Worm (Caenorhabditis elegans) whole organism, L3 larva: ENCODE measurements around the gene msrp-3.
"Not testable (repeated sequence)": the region's sequence is repeated elsewhere in the genome, so short reads cannot be mapped to it uniquely, and the experiment has no call there.

Experiments used
- R02D3.7 ChIP-seq: fragments of 150-350 bp; optimal IDR thresholded peaks from 2 replicates; lab custom pipeline; 2014; ENCODE audit warnings: missing biosample characterization, missing genetic modification characterization
- ZK546.5 ChIP-seq: sonication (generic microtip); optimal IDR thresholded peaks from 2 replicates; lab custom pipeline; 2017; ENCODE audit warnings: missing biosample characterization, missing genetic modification characterization
- aly-2 ChIP-seq: fragments of 150-350 bp; optimal IDR thresholded peaks from 2 replicates; lab custom pipeline; 2014; ENCODE audit warnings: missing biosample characterization, missing genetic modification characterization
- egl-27 ChIP-seq: sonication (generic microtip); optimal IDR thresholded peaks from 4 replicates; lab custom pipeline; 2017; ENCODE audit warnings: missing biosample characterization, missing genetic modification reagents, missing genetic modification characterization
- egl-5 ChIP-seq: fragments of 150-350 bp; optimal IDR thresholded peaks from 2 replicates; lab custom pipeline; 2017; ENCODE audit warnings: missing biosample characterization, missing genetic modification reagents, missing genetic modification characterization, inconsistent platforms
- elt-1 ChIP-seq: fragments of 150-350 bp; optimal IDR thresholded peaks from 2 replicates; lab custom pipeline; 2014; ENCODE audit warnings: missing biosample characterization, missing genetic modification characterization
- elt-2 ChIP-seq: sonication (generic microtip); optimal IDR thresholded peaks from 2 replicates; lab custom pipeline; 2016; ENCODE audit warnings: missing genetic modification reagents, mild to moderate bottlenecking, missing genetic modification characterization, missing compliant biosample characterization
- elt-3 ChIP-seq, 3 experiments: fragments of 150-350 bp in 1 of 3; sonication (generic microtip) in 2 of 3; optimal IDR thresholded peaks; 2 replicates in 2 of 3; 4 replicates in 1 of 3; lab custom pipeline; 2014 to 2017; ENCODE audit warnings: missing biosample characterization in 3 of 3, missing genetic modification characterization in 3 of 3
- fkh-10 ChIP-seq: sonication (generic microtip); optimal IDR thresholded peaks from 2 replicates; lab custom pipeline; 2017; ENCODE audit warnings: missing biosample characterization, missing genetic modification reagents, missing genetic modification characterization
- fkh-2 ChIP-seq: fragments of 150-350 bp; optimal IDR thresholded peaks from 2 replicates; lab custom pipeline; 2014; ENCODE audit warnings: missing biosample characterization, missing genetic modification reagents, missing genetic modification characterization
- hmg-11 ChIP-seq: sonication (generic microtip); optimal IDR thresholded peaks from 2 replicates; lab custom pipeline; 2016; ENCODE audit warnings: missing genetic modification characterization, missing compliant biosample characterization
- jun-1 ChIP-seq: fragments of 150-350 bp; optimal IDR thresholded peaks from 2 replicates; lab custom pipeline; 2014; ENCODE audit warnings: missing biosample characterization, missing genetic modification reagents, missing genetic modification characterization
- lin-15B ChIP-seq: fragments of 150-350 bp; optimal IDR thresholded peaks from 2 replicates; lab custom pipeline; 2014; ENCODE audit warnings: missing biosample characterization, missing genetic modification characterization
- lin-39 ChIP-seq: fragments of 150-350 bp; optimal IDR thresholded peaks from 2 replicates; lab custom pipeline; 2018; ENCODE audit warnings: missing biosample characterization, missing genetic modification reagents, missing genetic modification characterization
- lsy-12 ChIP-seq: sonication (generic microtip); optimal IDR thresholded peaks from 2 replicates; lab custom pipeline; 2016; ENCODE audit warnings: mild to moderate bottlenecking, missing genetic modification characterization, missing compliant biosample characterization
- mdl-1 ChIP-seq: fragments of 150-350 bp; optimal IDR thresholded peaks from 2 replicates; lab custom pipeline; 2014; ENCODE audit warnings: missing biosample characterization, missing genetic modification characterization
- mml-1 ChIP-seq: fragments of 150-350 bp; sonication (generic microtip); optimal IDR thresholded peaks from 3 replicates; lab custom pipeline; 2014; ENCODE audit warnings: missing biosample characterization, missing genetic modification characterization
- nfya-1 ChIP-seq: sonication (generic microtip); optimal IDR thresholded peaks from 2 replicates; lab custom pipeline; 2017; ENCODE audit warnings: missing genetic modification characterization, mild to moderate bottlenecking, missing compliant biosample characterization, antibody characterized with exemption, moderate library complexity; ENCODE audit not compliant: insufficient read depth
- nhr-12 ChIP-seq: fragments of 150-350 bp; optimal IDR thresholded peaks from 2 replicates; lab custom pipeline; 2014; ENCODE audit warnings: missing biosample characterization, missing genetic modification characterization
- nhr-23 ChIP-seq: fragments of 150-350 bp; optimal IDR thresholded peaks from 2 replicates; lab custom pipeline; 2014; ENCODE audit warnings: missing biosample characterization, missing genetic modification reagents, missing genetic modification characterization
- nhr-237 ChIP-seq: fragments of 150-350 bp; optimal IDR thresholded peaks from 2 replicates; lab custom pipeline; 2014; ENCODE audit warnings: missing biosample characterization, missing genetic modification characterization
- nhr-28 ChIP-seq: fragments of 150-350 bp; optimal IDR thresholded peaks from 2 replicates; lab custom pipeline; 2014; ENCODE audit warnings: missing biosample characterization, missing genetic modification characterization
- nhr-43 ChIP-seq: sonication (generic microtip); optimal IDR thresholded peaks from 2 replicates; lab custom pipeline; 2016; ENCODE audit warnings: mild to moderate bottlenecking, missing genetic modification characterization, missing compliant biosample characterization; ENCODE audit not compliant: poor library complexity, severe bottlenecking
- nhr-67 ChIP-seq: fragments of 150-350 bp; optimal IDR thresholded peaks from 2 replicates; lab custom pipeline; 2014; ENCODE audit warnings: missing biosample characterization, missing genetic modification characterization
- nhr-76 ChIP-seq: fragments of 150-350 bp; sonication (generic microtip); optimal IDR thresholded peaks from 5 replicates; lab custom pipeline; 2014; ENCODE audit warnings: missing biosample characterization, missing genetic modification characterization
- nhr-77 ChIP-seq: fragments of 150-350 bp; optimal IDR thresholded peaks from 2 replicates; lab custom pipeline; 2014; ENCODE audit warnings: missing biosample characterization, missing genetic modification characterization
- pha-4 ChIP-seq: fragments of 150-350 bp; optimal IDR thresholded peaks from 2 replicates; lab custom pipeline; 2014; ENCODE audit warnings: missing biosample characterization, missing genetic modification reagents, missing genetic modification characterization
- pqm-1 ChIP-seq: fragments of 150-350 bp; optimal IDR thresholded peaks from 2 replicates; lab custom pipeline; 2017; ENCODE audit warnings: missing biosample characterization, missing genetic modification characterization, inconsistent platforms
- sea-2 ChIP-seq: fragments of 150-350 bp; sonication (generic microtip); optimal IDR thresholded peaks from 4 replicates; lab custom pipeline; 2014; ENCODE audit warnings: missing biosample characterization, missing genetic modification reagents, missing genetic modification characterization
- unc-62 ChIP-seq: fragments of 150-350 bp; sonication (generic microtip); optimal IDR thresholded peaks from 4 replicates; lab custom pipeline; 2014; ENCODE audit warnings: missing biosample characterization, missing genetic modification reagents, missing genetic modification characterization
- zag-1 ChIP-seq: fragments of 150-350 bp; optimal IDR thresholded peaks from 2 replicates; lab custom pipeline; 2014; ENCODE audit warnings: missing biosample characterization, missing genetic modification characterization
- ztf-11 ChIP-seq: fragments of 150-350 bp; optimal IDR thresholded peaks from 2 replicates; lab custom pipeline; 2014; ENCODE audit warnings: missing biosample characterization, missing genetic modification characterization

msrp-3 gene

ce11 chrII:822730-823129, 8.1 kb upstream of the msrp-3 start, which contains the start of gene msrp-4:
msrp-4 (minus strand) TSS chrII:822830.
- TF ChIP-seq nhr-237, nhr-76, pqm-1 (tag; lab: Kevin White, UChicago): not testable (repeated sequence)

- TF ChIP-seq nhr-43 = no peak
- TF ChIP-seq egl-5 = no peak
- TF ChIP-seq aly-2 (tag; lab: Kevin White, UChicago) = no peak
- no peak for TF ChIP-seq ZK546.5 (tag; lab: Kevin White, UChicago)
- no peak for TF ChIP-seq nhr-23 (tag; lab: Kevin White, UChicago)
- TF ChIP-seq mdl-1 (tag; lab: Kevin White, UChicago) = no peak
- no peak for TF ChIP-seq lin-15B (tag; lab: Kevin White, UChicago)
- no peak for TF ChIP-seq nhr-28
- TF ChIP-seq ztf-11 = no peak
- TF ChIP-seq unc-62 (GFP tag; lab: Kevin White, UChicago) = no peak
- TF ChIP-seq nfya-1 (tag; lab: Kevin White, UChicago) = no peak
- no peak for TF ChIP-seq fkh-2
- TF ChIP-seq jun-1 (tag; lab: Kevin White, UChicago) = no peak
These were observed 6.9 kb upstream of the msrp-3 start, which contains the start of gene F46F5.8 for ce11 chrII:821514-821913. F46F5.8 (minus strand) TSS chrII:821614.

- no peak for TF ChIP-seq egl-27
- no peak for TF ChIP-seq hmg-11 (tag; lab: Kevin White, UChicago)
- no peak for TF ChIP-seq nfya-1 (tag; lab: Kevin White, UChicago)
- TF ChIP-seq lsy-12 (tag; lab: Kevin White, UChicago) = no peak
- TF ChIP-seq nhr-23 (tag; lab: Kevin White, UChicago) = no peak
- no peak for TF ChIP-seq pha-4 (tag; lab: Kevin White, UChicago)
- TF ChIP-seq nhr-12 (tag; lab: Kevin White, UChicago) = no peak
- no peak for TF ChIP-seq nhr-237 (tag; lab: Kevin White, UChicago)
- TF ChIP-seq mml-1 = no peak
- no peak for TF ChIP-seq ZK546.5 (tag; lab: Kevin White, UChicago)
- TF ChIP-seq elt-1 (tag; lab: Kevin White, UChicago) = no peak
These were observed 5.9 kb upstream of the msrp-3 start, which contains the start of gene F46F5.7 for ce11 chrII:820519-820918. F46F5.7 (minus strand) TSS chrII:820619.

- TF ChIP-seq sea-2 (no peak), elt-3 (tag; optimal IDR thresholded peaks at IDR 0.05; lab: Kevin White, UChicago) (no peak), mdl-1 (tag; lab: Kevin White, UChicago) (no peak)
These were observed 1.7 kb downstream of the msrp-3 start, which contains the start of gene F46F5.5 for ce11 chrII:812917-813316. F46F5.5 (minus strand) TSS chrII:813017.

ce11 chrII:808457-808856, 6.2 kb downstream of the msrp-3 start, which contains the start of gene F46F5.11:
F46F5.11 (plus strand) TSS chrII:808757.
- no peak for TF ChIP-seq lin-39 (tag; lab: Kevin White, UChicago)

ce11 chrII:803009-803408, 11.6 kb downstream of the msrp-3 start, which contains the start of gene F46F5.13:
F46F5.13 (plus strand) TSS chrII:803309.
- TF ChIP-seq nhr-67 (tag; lab: Kevin White, UChicago) (no peak), zag-1 (tag; lab: Kevin White, UChicago) (no peak), lin-39 (tag; lab: Kevin White, UChicago) (no peak), R02D3.7 (no peak), elt-2 (tag; lab: Kevin White, UChicago) (no peak), nhr-77 (no peak), fkh-10 (GFP tag; lab: Kevin White, UChicago) (no peak), pqm-1 (tag; lab: Kevin White, UChicago) (no peak), ztf-11 (no peak), ZK546.5 (tag; lab: Kevin White, UChicago) (no peak)
